Worm (Caenorhabditis elegans) whole organism, young adult: ENCODE measurements around the gene cdh-9.

Experiments
- F10E7.11 ChIP-seq: sonication (generic microtip); optimal IDR thresholded peaks from 2 replicates; lab custom pipeline; 2017; ENCODE audit warnings: mild to moderate bottlenecking, missing genetic modification characterization, moderate library complexity, missing compliant biosample characterization
- F52B5.7 ChIP-seq: sonication (generic microtip); optimal IDR thresholded peaks from 2 replicates; lab custom pipeline; 2016; ENCODE audit warnings: mild to moderate bottlenecking, missing genetic modification characterization, missing compliant biosample characterization
- F57A8.1 ChIP-seq: fragments of 200-800 bp; sonication (Bioruptor generic); optimal IDR thresholded peaks from 2 replicates; lab custom pipeline; 2018; ENCODE audit warnings: mild to moderate bottlenecking, missing genetic modification characterization, moderate library complexity, missing compliant biosample characterization
- Y53F4B.3 ChIP-seq: fragments of 200-800 bp; sonication (Bioruptor generic); IDR thresholded peaks from 2 replicates; pipeline ENCODE4 v1.3.6; 2022; ENCODE audit warnings: missing genetic modification reagents, missing genetic modification characterization, missing compliant biosample characterization
- akir-1 ChIP-seq: fragments of 200-800 bp; sonication (Bioruptor generic); optimal IDR thresholded peaks from 2 replicates; lab custom pipeline; 2018; ENCODE audit warnings: mild to moderate bottlenecking, missing genetic modification characterization, moderate library complexity, missing compliant biosample characterization
- ama-1 ChIP-seq, 3 experiments: fragments of 150-350 bp in 1 of 3; sonication (generic microtip) in 2 of 3; optimal IDR thresholded peaks; 2 replicates each; lab custom pipeline; 2014 to 2018; ENCODE audit warnings: missing biosample characterization in 2 of 3, missing genetic modification characterization in 2 of 3, missing genetic modification reagents in 2 of 3
- atf-7 ChIP-seq: sonication (generic microtip); optimal IDR thresholded peaks from 2 replicates; lab custom pipeline; 2017; ENCODE audit warnings: mild to moderate bottlenecking, missing genetic modification characterization, missing compliant biosample characterization
- ekl-4 ChIP-seq: fragments of 200-800 bp; sonication (Bioruptor generic); IDR thresholded peaks from 2 replicates; pipeline ENCODE4 v1.3.6; 2022; ENCODE audit warnings: missing genetic modification reagents, missing genetic modification characterization, missing compliant biosample characterization
- nhr-179 ChIP-seq: sonication (generic microtip); optimal IDR thresholded peaks from 2 replicates; lab custom pipeline; 2016; ENCODE audit warnings: mild to moderate bottlenecking, missing genetic modification characterization, missing compliant biosample characterization
- nhr-27 ChIP-seq: fragments of 200-800 bp; sonication (Bioruptor generic); optimal IDR thresholded peaks from 2 replicates; lab custom pipeline; 2018; ENCODE audit warnings: mild to moderate bottlenecking, missing genetic modification characterization, moderate library complexity, missing compliant biosample characterization
- snpc-1.3 ChIP-seq: sonication (generic microtip); optimal IDR thresholded peaks from 2 replicates; lab custom pipeline; 2017; ENCODE audit warnings: missing genetic modification characterization, mild to moderate bottlenecking, missing compliant biosample characterization, antibody characterized with exemption, moderate library complexity, missing genotype, missing genetic modification reagents; ENCODE audit not compliant: insufficient read depth
- snpc-4 ChIP-seq, 5 experiments: fragments of 150-350 bp in 1 of 5; sonication (generic microtip) in 4 of 5; optimal IDR thresholded peaks; 2 replicates each; lab custom pipeline; 2014 to 2018; ENCODE audit warnings: missing genetic modification characterization in 5 of 5, missing biosample characterization in 3 of 5, antibody characterized with exemption in 2 of 5, mild to moderate bottlenecking in 2 of 5, missing compliant biosample characterization in 2 of 5, missing genotype in 2 of 5, moderate library complexity in 2 of 5, missing genetic modification reagents in 1 of 5

DNA sequence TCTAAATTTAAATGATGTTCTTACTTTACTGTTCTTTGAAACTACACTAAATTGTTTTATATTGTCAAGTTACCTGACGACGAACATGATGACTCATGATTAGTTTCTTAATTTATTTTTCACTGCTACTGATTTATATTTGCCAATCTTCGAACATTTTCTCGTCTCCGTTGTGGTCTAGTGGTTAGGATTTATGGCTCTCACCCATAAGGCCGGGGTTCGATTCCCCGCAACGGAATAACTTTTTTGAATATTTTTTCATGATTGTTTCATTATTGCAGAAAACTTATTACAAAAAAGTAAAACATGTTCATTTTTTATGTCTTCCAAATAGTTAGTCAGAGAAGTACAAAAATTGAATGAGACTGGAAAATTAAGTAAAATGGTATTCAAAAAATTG, 36.3 kb upstream of the cdh-9 start:
- TF ChIP-seq akir-1 (GFP tag; lab: Kevin White, UChicago) (no peak), F10E7.11 (no peak), F52B5.7 (tag; lab: Kevin White, UChicago) (no peak), atf-7 (no peak), nhr-179 (no peak), ekl-4 (GFP tag; lab: Robert Waterston, UW) (no peak), Y53F4B.3 (GFP tag; lab: Robert Waterston, UW) (no peak), F57A8.1 (GFP tag; lab: Kevin White, UChicago) (no peak), nhr-27 (no peak), snpc-4 (GFP tag; optimal IDR thresholded peaks at IDR 0.05; lab: Kevin White, UChicago) (peak; percentile 60), snpc-4 (tag; optimal IDR thresholded peaks at IDR 0.05; lab: Kevin White, UChicago) (peak in 3 of 4 experiments; percentile 68 to 87 (median 74)), snpc-1.3 (tag; lab: Kevin White, UChicago) (peak; percentile 77), ama-1 (optimal IDR thresholded peaks at IDR 0.05; lab: Kevin White, UChicago) (no peak), ama-1 (GFP tag; optimal IDR thresholded peaks at IDR 0.05; lab: Kevin White, UChicago) (peak; percentile 42 to 46)
